Fruit fly (Drosophila melanogaster) whole organism, adult: Measurements from ENCODE around the gene CAH5.

ENCODE experiments used
- CG11617 ChIP-seq: fragments of 200-800 bp; sonication (Bioruptor generic); optimal IDR thresholded peaks from 2 replicates; lab custom pipeline; 2017; ENCODE audit warnings: mild to moderate bottlenecking, missing biosample characterization, missing genetic modification reagents, missing genetic modification characterization
- CG12768 ChIP-seq: fragments of 200-800 bp; sonication (Bioruptor generic); optimal IDR thresholded peaks from 2 replicates; lab custom pipeline; 2017; ENCODE audit warnings: missing biosample characterization, missing genetic modification characterization, mild to moderate bottlenecking, moderate library complexity, missing genetic modification reagents
- CG14711 ChIP-seq: fragments of 200-800 bp; sonication (Bioruptor generic); optimal IDR thresholded peaks from 2 replicates; lab custom pipeline; 2018; ENCODE audit warnings: missing biosample characterization, mild to moderate bottlenecking, missing genetic modification characterization, moderate library complexity
- CG1620 ChIP-seq: fragments of 200-800 bp; sonication (Bioruptor generic); optimal IDR thresholded peaks from 2 replicates; lab custom pipeline; 2016; ENCODE audit warnings: missing biosample characterization, missing genetic modification characterization
- Clk ChIP-seq: fragments of 200-800 bp; sonication (Bioruptor generic); optimal IDR thresholded peaks from 2 replicates; lab custom pipeline; 2017; ENCODE audit warnings: missing biosample characterization, missing genetic modification characterization
- Mnt ChIP-seq: fragments of 200-800 bp; sonication (Bioruptor generic); optimal IDR thresholded peaks from 2 replicates; lab custom pipeline; 2016; ENCODE audit warnings: missing biosample characterization, mild to moderate bottlenecking, missing genetic modification characterization
- bab1 ChIP-seq: fragments of 200-800 bp; sonication (Bioruptor generic); optimal IDR thresholded peaks from 3 replicates; lab custom pipeline; 2019; ENCODE audit warnings: missing biosample characterization, mild to moderate bottlenecking, missing genetic modification characterization, moderate library complexity
- cic ChIP-seq: fragments of 200-800 bp; sonication (Bioruptor generic); optimal IDR thresholded peaks from 2 replicates; lab custom pipeline; 2017; ENCODE audit warnings: missing biosample characterization, mild to moderate bottlenecking, missing genetic modification characterization, moderate library complexity
- kay ChIP-seq: fragments of 200-800 bp; sonication (Bioruptor generic); peaks from one replicate; lab custom pipeline; 2016; ENCODE audit warnings: missing biosample characterization, missing genetic modification characterization, borderline replicate concordance
- ovo ChIP-seq: fragments of 200-800 bp; sonication (Bioruptor generic); optimal IDR thresholded peaks from 2 replicates; lab custom pipeline; 2016; ENCODE audit warnings: missing biosample characterization, missing genetic modification characterization
- toe ChIP-seq: fragments of 200-800 bp; sonication (Bioruptor generic); optimal IDR thresholded peaks from 2 replicates; lab custom pipeline; 2016; ENCODE audit warnings: missing biosample characterization, missing genetic modification characterization

DNA sequence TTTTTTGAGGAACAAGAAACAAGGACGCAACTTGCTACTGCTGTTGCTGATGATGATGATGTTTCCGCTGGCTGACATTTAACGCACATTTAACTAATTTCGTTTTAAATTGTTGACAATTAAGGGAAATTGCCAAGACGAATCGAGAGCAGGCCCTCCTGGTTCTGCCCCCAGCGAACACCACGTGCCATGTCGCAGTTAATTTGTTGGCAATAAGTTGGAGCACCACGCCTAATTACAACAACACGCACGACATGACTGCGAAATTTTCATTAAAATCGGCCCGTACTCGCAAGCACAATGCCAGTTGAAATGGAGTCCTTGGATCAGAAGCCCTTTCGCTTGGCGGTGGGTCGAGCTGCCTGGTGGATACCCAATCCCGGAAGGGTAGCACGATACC, 3.0 kb downstream of the CAH5 start, which contains the start of gene ppk24:
- TF ChIP-seq CG11617 (GFP tag; lab: Kevin White, UChicago): no peak
- no peak for TF ChIP-seq ovo (GFP tag; lab: Kevin White, UChicago)
- TF ChIP-seq Clk (GFP tag; lab: Kevin White, UChicago): no peak
- no peak for TF ChIP-seq cic (GFP tag; lab: Kevin White, UChicago)
- no peak for TF ChIP-seq bab1 (GFP tag; lab: Kevin White, UChicago)
- TF ChIP-seq toe (GFP tag; lab: Kevin White, UChicago): no peak
- no peak for TF ChIP-seq CG12768
- TF ChIP-seq CG14711 (tag; lab: Kevin White, UChicago): no peak
- TF ChIP-seq kay (GFP tag; lab: Kevin White, UChicago): no peak
- TF ChIP-seq Mnt (GFP tag; lab: Kevin White, UChicago): no peak
- no peak for TF ChIP-seq CG1620 (GFP tag; lab: Kevin White, UChicago)
